Worm (Caenorhabditis elegans): ENCODE results near the gene srt-19.

Gene srt-19

DNA sequence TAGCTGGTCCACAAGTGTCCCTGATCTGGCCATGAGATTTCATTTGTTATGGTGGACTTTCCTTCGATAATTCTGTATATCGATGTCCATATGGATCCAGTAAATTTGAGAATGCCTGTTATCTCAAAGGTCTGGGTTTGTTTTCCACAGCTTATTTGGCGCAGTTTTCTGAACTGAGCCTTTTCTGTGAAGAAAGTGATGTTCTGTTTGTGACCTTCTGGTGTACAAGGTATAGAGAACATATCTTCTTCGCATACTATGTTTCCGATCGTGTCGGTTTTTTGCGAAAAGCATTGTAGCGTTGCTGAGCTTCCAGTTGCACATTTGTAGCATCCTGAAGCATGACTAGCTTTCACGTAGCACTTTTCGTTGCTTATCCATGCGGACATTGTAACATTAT is 18.0 kb downstream of the srt-19 start:
- TF ChIP-seq alr-1 (tag; optimal IDR thresholded peaks at IDR 0.05; ENCODE audit: borderline replicate concordance) = no peak
- no peak for TF ChIP-seq nhr-12 (tag; optimal IDR thresholded peaks at IDR 0.05)
- no peak for TF ChIP-seq nhr-20 (tag; optimal IDR thresholded peaks at IDR 0.05)
- TF ChIP-seq rnt-1 (tag; optimal IDR thresholded peaks at IDR 0.05) = no peak
- no peak for TF ChIP-seq C04F5.9 (tag; optimal IDR thresholded peaks at IDR 0.05)

DNA sequence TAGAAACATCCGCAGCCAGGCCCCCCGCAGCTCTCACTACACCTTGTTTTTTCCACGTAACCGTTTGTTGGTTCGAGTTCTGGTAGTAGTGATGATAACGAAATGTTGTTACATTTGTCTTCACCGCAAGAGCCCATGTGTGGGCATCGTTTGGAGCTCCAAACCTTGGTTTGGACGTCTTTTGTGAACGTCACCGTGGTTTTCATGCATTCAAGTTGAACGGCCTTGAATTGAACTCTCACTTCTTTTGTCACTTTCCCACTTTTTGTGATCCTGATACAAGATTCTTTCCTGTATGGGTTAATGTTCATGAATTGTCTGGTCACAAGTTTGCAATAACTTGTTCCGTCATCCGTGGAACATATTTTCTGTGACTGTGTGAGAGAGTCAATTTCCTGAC is 19.0 kb downstream of the srt-19 start:
- TF ChIP-seq lin-15B (tag; optimal IDR thresholded peaks at IDR 0.05) (no peak), nhr-76 (tag; optimal IDR thresholded peaks at IDR 0.05) (no peak), rnt-1 (tag; optimal IDR thresholded peaks at IDR 0.05) (no peak), C34B4.2 (tag; optimal IDR thresholded peaks at IDR 0.05) (no peak)

DNA sequence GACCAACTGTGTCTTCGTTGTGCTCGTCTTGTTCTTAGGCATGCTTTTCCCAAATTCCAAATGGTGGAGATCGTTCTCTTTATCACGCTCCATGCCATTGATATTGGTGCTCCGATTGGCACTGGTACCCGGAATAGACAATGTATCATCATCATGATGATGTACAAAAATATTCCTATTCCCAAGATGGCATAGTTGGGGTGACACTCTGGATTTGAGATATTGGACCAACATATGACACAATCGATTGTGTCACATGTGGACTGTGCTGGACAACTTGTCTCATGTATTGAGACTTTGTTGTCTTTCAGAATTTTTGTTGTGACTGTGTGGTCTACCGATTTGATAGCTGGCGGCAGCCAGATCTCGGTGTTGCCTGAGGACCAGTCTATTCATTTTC is 19.4 kb downstream of the srt-19 start:
- TF ChIP-seq elt-3 (tag; optimal IDR thresholded peaks at IDR 0.05) (no peak), unc-130 (tag; optimal IDR thresholded peaks at IDR 0.05) (no peak), lin-39 (tag; optimal IDR thresholded peaks at IDR 0.05) (no peak), hlh-4 (tag; optimal IDR thresholded peaks at IDR 0.05) (no peak), mep-1 (tag; optimal IDR thresholded peaks at IDR 0.05) (no peak), C16A3.4 (tag; optimal IDR thresholded peaks at IDR 0.05) (no peak), nhr-12 (tag; optimal IDR thresholded peaks at IDR 0.05) (no peak), ets-5 (GFP tag; IDR thresholded peaks at IDR 0.05) (no peak), alr-1 (tag; optimal IDR thresholded peaks at IDR 0.05; ENCODE audit: borderline replicate concordance) (no peak), sox-4 (tag; optimal IDR thresholded peaks at IDR 0.05) (no peak), rnt-1 (tag; optimal IDR thresholded peaks at IDR 0.05) (no peak), nhr-77 (tag; optimal IDR thresholded peaks at IDR 0.05) (no peak), ceh-63 (GFP tag; optimal IDR thresholded peaks at IDR 0.05) (no peak), ztf-4 (tag; optimal IDR thresholded peaks at IDR 0.05) (no peak), nhr-237 (tag; optimal IDR thresholded peaks at IDR 0.05) (no peak), pax-3 (tag; optimal IDR thresholded peaks at IDR 0.05) (no peak)

DNA sequence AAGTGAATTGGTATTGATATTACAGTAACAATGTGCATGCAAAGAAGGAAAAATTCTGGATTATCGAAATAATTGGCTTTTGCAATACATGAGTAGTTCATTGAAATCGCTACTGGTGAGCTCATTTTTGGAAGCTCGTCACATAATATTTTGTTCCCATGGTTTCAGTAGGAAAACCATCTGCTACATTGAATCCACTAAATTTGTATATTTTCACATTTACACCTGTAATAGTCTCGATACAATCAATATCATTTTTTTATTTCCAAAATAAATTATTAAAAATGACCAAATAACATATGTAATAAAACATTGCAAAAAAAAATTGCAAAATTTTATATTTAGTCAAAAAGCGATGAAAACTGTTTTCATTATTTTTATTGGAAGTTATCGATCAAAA is 30.2 kb downstream of the srt-19 start, which contains the start of gene srh-192:
srh-192 (minus strand) TSS at position 101 of the 400 bp plus-strand sequence.
- TF ChIP-seq snu-23 (GFP tag; optimal IDR thresholded peaks at IDR 0.05) (no peak), lin-39 (tag; optimal IDR thresholded peaks at IDR 0.05) (no peak), blmp-1 (tag; optimal IDR thresholded peaks at IDR 0.05) (no peak), rnt-1 (tag; optimal IDR thresholded peaks at IDR 0.05) (no peak), C16A3.4 (tag; optimal IDR thresholded peaks at IDR 0.05) (no peak), lin-35 (GFP tag; optimal IDR thresholded peaks at IDR 0.05) (no peak), aha-1 (tag; optimal IDR thresholded peaks at IDR 0.05) (no peak), ama-1 (optimal IDR thresholded peaks at IDR 0.05) (no peak), ceh-90 (tag; optimal IDR thresholded peaks at IDR 0.05) (no peak)

DNA sequence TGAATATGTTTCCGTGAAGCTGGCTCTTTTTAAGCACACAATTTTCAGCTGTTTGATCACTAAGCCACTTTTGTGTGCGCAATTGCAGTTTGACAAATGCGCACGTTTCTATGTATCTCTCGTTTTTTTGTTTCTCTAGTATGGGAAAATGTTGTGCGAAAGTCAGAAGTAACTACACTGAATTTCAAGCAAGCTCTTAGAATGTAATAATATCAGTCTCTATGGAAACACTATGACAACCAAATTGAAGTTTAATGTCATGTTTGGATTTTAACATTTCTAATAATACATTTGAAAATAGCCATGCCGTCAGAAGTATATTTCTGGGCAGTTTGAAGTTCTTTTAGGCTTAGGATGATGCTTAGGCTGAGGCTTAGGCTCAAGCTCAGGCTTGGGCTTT is 35.0 kb downstream of the srt-19 start, which contains the start of gene ZC132.9:
ZC132.9 (minus strand) TSS at position 101 of the 400 bp plus-strand sequence.
- TF ChIP-seq fkh-8 (tag; optimal IDR thresholded peaks at IDR 0.05) (peak; percentile 38), nhr-28 (tag; optimal IDR thresholded peaks at IDR 0.05) (no peak), nhr-20 (tag; optimal IDR thresholded peaks at IDR 0.05) (peak; percentile 8)

DNA sequence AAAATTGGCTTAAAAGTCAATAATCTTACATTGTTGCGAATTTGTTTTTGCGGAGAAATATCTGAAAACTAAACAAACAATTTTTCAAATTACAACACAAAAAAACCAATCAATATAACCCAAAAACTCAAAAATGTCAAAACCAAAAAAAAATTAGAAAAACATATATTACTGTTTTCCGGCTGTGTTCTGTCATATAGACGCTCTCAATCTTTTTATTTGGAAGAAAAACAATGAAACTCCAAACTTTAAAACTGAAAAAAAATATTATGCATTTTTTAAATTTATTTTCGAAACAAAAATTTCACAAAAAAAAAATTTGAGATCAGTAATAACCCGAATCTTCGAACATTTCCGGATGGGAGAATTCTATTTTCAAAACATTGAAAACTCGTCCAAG is 37.9 kb downstream of the srt-19 start, which contains the start of gene R02D1.2:
R02D1.2 (minus strand) TSS at position 101 of the 400 bp plus-strand sequence.
- no peak for TF ChIP-seq zip-4 (GFP tag; optimal IDR thresholded peaks at IDR 0.05)
- TF ChIP-seq nhr-90 (tag; optimal IDR thresholded peaks at IDR 0.05; ENCODE audit: poor library complexity) = no peak
- TF ChIP-seq alr-1 (tag; optimal IDR thresholded peaks at IDR 0.05; ENCODE audit: borderline replicate concordance) = no peak
- no peak for TF ChIP-seq Y116A8C.19 (tag; optimal IDR thresholded peaks at IDR 0.05; ENCODE audit: borderline replicate concordance)
- no peak for TF ChIP-seq unc-30 (tag; optimal IDR thresholded peaks at IDR 0.05)
- TF ChIP-seq ztf-11 (tag; optimal IDR thresholded peaks at IDR 0.05) = no peak
- TF ChIP-seq tlp-1 (tag; optimal IDR thresholded peaks at IDR 0.05) = no peak
- TF ChIP-seq ces-1 (GFP tag; optimal IDR thresholded peaks at IDR 0.05) = no peak

Measured in whole organism, L1 larva.